Worm (Caenorhabditis elegans) whole organism, late embryonic: ENCODE results near the gene dnc-1.

ENCODE experiments used
- C38D4.7 ChIP-seq: fragments of 200-800 bp; sonication (Bioruptor generic); optimal IDR thresholded peaks from 2 replicates; lab custom pipeline; 2018; ENCODE audit warnings: mild to moderate bottlenecking, missing genetic modification characterization, moderate library complexity, missing compliant biosample characterization
- K02D7.2 ChIP-seq: sonication (generic microtip); optimal IDR thresholded peaks from 2 replicates; lab custom pipeline; 2017; ENCODE audit warnings: mild to moderate bottlenecking, missing genetic modification characterization, missing compliant biosample characterization
- Y22D7AL.16 ChIP-seq: sonication (generic microtip); optimal IDR thresholded peaks from 2 replicates; lab custom pipeline; 2016; ENCODE audit warnings: missing genetic modification characterization, missing compliant biosample characterization
- ceh-18 ChIP-seq: sonication (generic microtip); optimal IDR thresholded peaks from 2 replicates; lab custom pipeline; 2016; ENCODE audit warnings: missing genetic modification characterization, missing compliant biosample characterization
- ceh-19 ChIP-seq: fragments of 200-800 bp; sonication (Bioruptor generic); optimal IDR thresholded peaks from 2 replicates; lab custom pipeline; 2018; ENCODE audit warnings: mild to moderate bottlenecking, missing genetic modification characterization, missing compliant biosample characterization
- ceh-31 ChIP-seq: sonication (generic microtip); optimal IDR thresholded peaks from 2 replicates; lab custom pipeline; 2016; ENCODE audit warnings: missing genetic modification characterization, missing compliant biosample characterization
- ceh-45 ChIP-seq: fragments of 200-800 bp; sonication (Bioruptor generic); IDR thresholded peaks from 2 replicates; pipeline ENCODE4 v1.3.6; 2022; ENCODE audit warnings: missing genetic modification reagents, missing genetic modification characterization, missing compliant biosample characterization
- ceh-48 ChIP-seq: sonication (generic microtip); optimal IDR thresholded peaks from 2 replicates; lab custom pipeline; 2016; ENCODE audit warnings: missing genetic modification characterization, inconsistent platforms, missing compliant biosample characterization
- ceh-6 ChIP-seq: fragments of 200-800 bp; sonication (Bioruptor generic); optimal IDR thresholded peaks from 2 replicates; lab custom pipeline; 2018; ENCODE audit warnings: mild to moderate bottlenecking, missing genetic modification characterization, missing compliant biosample characterization
- che-1 ChIP-seq: sonication (generic microtip); optimal IDR thresholded peaks from 2 replicates; lab custom pipeline; 2016; ENCODE audit warnings: mild to moderate bottlenecking, missing genetic modification characterization, missing compliant biosample characterization
- dmd-4 ChIP-seq: sonication (generic microtip); optimal IDR thresholded peaks from 2 replicates; lab custom pipeline; 2016; ENCODE audit warnings: borderline replicate concordance, missing genetic modification characterization, missing compliant biosample characterization
- dve-1 ChIP-seq: sonication (generic microtip); optimal IDR thresholded peaks from 2 replicates; lab custom pipeline; 2017; ENCODE audit warnings: antibody characterized with exemption, mild to moderate bottlenecking, missing genetic modification characterization, missing compliant biosample characterization
- elt-2 ChIP-seq: sonication (generic microtip); optimal IDR thresholded peaks from 2 replicates; lab custom pipeline; 2016; ENCODE audit warnings: missing genetic modification reagents, missing genetic modification characterization, missing compliant biosample characterization
- elt-4 ChIP-seq: sonication (generic microtip); optimal IDR thresholded peaks from 2 replicates; lab custom pipeline; 2016; ENCODE audit warnings: missing genetic modification characterization, missing compliant biosample characterization
- ets-4 ChIP-seq: sonication (generic microtip); optimal IDR thresholded peaks from 2 replicates; lab custom pipeline; 2016; ENCODE audit warnings: missing genetic modification characterization, missing compliant biosample characterization
- hlh-13 ChIP-seq: fragments of 200-800 bp; sonication (Bioruptor generic); optimal IDR thresholded peaks from 2 replicates; lab custom pipeline; 2018; ENCODE audit warnings: mild to moderate bottlenecking, missing genetic modification characterization, missing compliant biosample characterization
- hlh-15 ChIP-seq: sonication (generic microtip); optimal IDR thresholded peaks from 2 replicates; lab custom pipeline; 2016; ENCODE audit warnings: missing genetic modification characterization, missing compliant biosample characterization
- lim-6 ChIP-seq: sonication (generic microtip); optimal IDR thresholded peaks from 2 replicates; lab custom pipeline; 2016; ENCODE audit warnings: missing genetic modification characterization, missing compliant biosample characterization
- lin-11 ChIP-seq: fragments of 200-800 bp; sonication (Bioruptor generic); optimal IDR thresholded peaks from 2 replicates; lab custom pipeline; 2018; ENCODE audit warnings: mild to moderate bottlenecking, missing genetic modification characterization, missing compliant biosample characterization
- nhr-11 ChIP-seq: fragments of 150-350 bp; optimal IDR thresholded peaks from 2 replicates; lab custom pipeline; 2014; ENCODE audit warnings: missing biosample characterization, missing genetic modification characterization
- nhr-232 ChIP-seq: sonication (generic microtip); optimal IDR thresholded peaks from 2 replicates; lab custom pipeline; 2016; ENCODE audit warnings: missing genetic modification characterization, missing compliant biosample characterization
- odd-2 ChIP-seq: sonication (generic microtip); optimal IDR thresholded peaks from 2 replicates; lab custom pipeline; 2017; ENCODE audit warnings: antibody characterized with exemption, mild to moderate bottlenecking, missing genetic modification characterization, missing compliant biosample characterization
- pax-1 ChIP-seq: fragments of 150-350 bp; optimal IDR thresholded peaks from 2 replicates; lab custom pipeline; 2014; ENCODE audit warnings: missing biosample characterization, missing genetic modification characterization
- pqm-1 ChIP-seq: sonication (generic microtip); optimal IDR thresholded peaks from 2 replicates; lab custom pipeline; 2016; ENCODE audit warnings: missing genetic modification characterization, missing compliant biosample characterization
- ref-2 ChIP-seq: sonication (generic microtip); optimal IDR thresholded peaks from 2 replicates; lab custom pipeline; 2016; ENCODE audit warnings: missing genetic modification characterization, missing compliant biosample characterization
- rnt-1 ChIP-seq: sonication (generic microtip); optimal IDR thresholded peaks from 2 replicates; lab custom pipeline; 2016; ENCODE audit warnings: missing genetic modification characterization, missing compliant biosample characterization
- sox-2 ChIP-seq: fragments of 200-800 bp; sonication (Bioruptor generic); IDR thresholded peaks from 2 replicates; pipeline ENCODE4 v1.3.6; 2022; ENCODE audit warnings: missing genetic modification reagents, missing genetic modification characterization, missing compliant biosample characterization
- sox-4 ChIP-seq: sonication (generic microtip); optimal IDR thresholded peaks from 2 replicates; lab custom pipeline; 2017; ENCODE audit warnings: mild to moderate bottlenecking, missing genetic modification characterization, inconsistent platforms, missing compliant biosample characterization
- tbx-2 ChIP-seq: sonication (generic microtip); optimal IDR thresholded peaks from 2 replicates; lab custom pipeline; 2016; ENCODE audit warnings: missing genetic modification characterization, missing compliant biosample characterization
- ttx-3 ChIP-seq: sonication (generic microtip); optimal IDR thresholded peaks from 2 replicates; lab custom pipeline; 2016; ENCODE audit warnings: missing genetic modification reagents, missing genetic modification characterization, missing compliant biosample characterization
- unc-3 ChIP-seq, 2 experiments: fragments of 200-800 bp in 1 of 2; sonication (Bioruptor generic) in 1 of 2; sonication (generic microtip) in 1 of 2; conservative IDR thresholded peaks in 1 of 2; optimal IDR thresholded peaks in 1 of 2; 2 replicates each; pipeline versions ENCODE4 v1.3.6 to Lab custom; 2016 to 2022; ENCODE audit warnings: missing compliant biosample characterization in 2 of 2, missing genetic modification characterization in 2 of 2, missing genetic modification reagents in 1 of 2
- unc-86 ChIP-seq: sonication (generic microtip); optimal IDR thresholded peaks from 2 replicates; lab custom pipeline; 2016; ENCODE audit warnings: missing genetic modification characterization, missing compliant biosample characterization
- zip-5 ChIP-seq: sonication (generic microtip); optimal IDR thresholded peaks from 2 replicates; lab custom pipeline; 2016; ENCODE audit warnings: missing genetic modification characterization, missing compliant biosample characterization

The dnc-1 gene

ce11 chrIV:10979689-10980088, 46.7 kb upstream of the dnc-1 start:
- TF ChIP-seq zip-5 (tag; lab: Kevin White, UChicago) = no peak
- peak; percentile 49 for TF ChIP-seq ceh-18 (tag; lab: Kevin White, UChicago)

- TF ChIP-seq ceh-45 (GFP tag; lab: Robert Waterston, UW) (no peak), nhr-232 (tag; lab: Kevin White, UChicago) (no peak), C38D4.7 (no peak), ceh-31 (tag; lab: Kevin White, UChicago) (no peak), zip-5 (tag; lab: Kevin White, UChicago) (no peak), odd-2 (tag; lab: Kevin White, UChicago) (no peak), lim-6 (no peak), ets-4 (tag; lab: Kevin White, UChicago) (no peak), ceh-18 (tag; lab: Kevin White, UChicago) (no peak), unc-86 (tag; lab: Kevin White, UChicago) (no peak), dmd-4 (tag; lab: Kevin White, UChicago) (no peak), elt-4 (tag; lab: Kevin White, UChicago) (no peak), Y22D7AL.16 (no peak), che-1 (tag; lab: Kevin White, UChicago) (no peak), K02D7.2 (tag; lab: Kevin White, UChicago) (no peak), nhr-11 (no peak), rnt-1 (tag; lab: Kevin White, UChicago) (no peak), hlh-13 (GFP tag; lab: Kevin White, UChicago) (no peak), elt-2 (tag; lab: Kevin White, UChicago) (no peak), ceh-6 (GFP tag; lab: Kevin White, UChicago) (no peak)
Observed at ce11 chrIV:10978641-10979040, 45.6 kb upstream of the dnc-1 start.

- no peak for TF ChIP-seq unc-86 (tag; lab: Kevin White, UChicago)
- peak; percentile 72 for TF ChIP-seq elt-2 (tag; lab: Kevin White, UChicago)
Observed at ce11 chrIV:10975968-10976367, 43.0 kb upstream of the dnc-1 start.

ce11 chrIV:10971636-10972199, 38.7 kb upstream of the dnc-1 start:
- TF ChIP-seq odd-2 (tag; lab: Kevin White, UChicago) (no peak), rnt-1 (tag; lab: Kevin White, UChicago) (no peak), sox-4 (tag; lab: Kevin White, UChicago) (no peak), ttx-3 (tag; lab: Kevin White, UChicago) (no peak), elt-2 (tag; lab: Kevin White, UChicago) (no peak), hlh-15 (tag; lab: Kevin White, UChicago) (no peak), ets-4 (tag; lab: Kevin White, UChicago) (no peak), dve-1 (tag; lab: Kevin White, UChicago) (no peak)

ce11 chrIV:10970767-10971166, 37.8 kb upstream of the dnc-1 start:
- TF ChIP-seq pqm-1 (tag; lab: Kevin White, UChicago) = no peak
- no peak for TF ChIP-seq ref-2 (tag; lab: Kevin White, UChicago)
- no peak for TF ChIP-seq pax-1
- no peak for TF ChIP-seq che-1 (tag; lab: Kevin White, UChicago)
- no peak for TF ChIP-seq zip-5 (tag; lab: Kevin White, UChicago)
- TF ChIP-seq lim-6 = no peak
- TF ChIP-seq unc-3 (GFP tag; conservative IDR thresholded peaks at IDR 0.05; lab: Robert Waterston, UW) = no peak
- no peak for TF ChIP-seq unc-3 (tag; optimal IDR thresholded peaks at IDR 0.05; lab: Kevin White, UChicago)
- no peak for TF ChIP-seq tbx-2 (tag; lab: Kevin White, UChicago)
- no peak for TF ChIP-seq ceh-48 (tag; lab: Kevin White, UChicago)
- TF ChIP-seq sox-2 = no peak
- no peak for TF ChIP-seq ceh-19 (GFP tag; lab: Kevin White, UChicago)
- no peak for TF ChIP-seq ets-4 (tag; lab: Kevin White, UChicago)
- TF ChIP-seq lin-11 (tag; lab: Kevin White, UChicago) = no peak
- TF ChIP-seq ttx-3 (tag; lab: Kevin White, UChicago) = no peak
- TF ChIP-seq rnt-1 (tag; lab: Kevin White, UChicago) = no peak
